Worm (Caenorhabditis elegans): Measurements from ENCODE around the gene ndub-5.
A peak's percentile ranks its signal among the peaks of the same experiment; 100 is the strongest.

Gene ndub-5

ce11 chrII:5717831-5718230, 26.7 kb upstream of the ndub-5 start, which contains the start of gene zipt-3:
Gene zipt-3, plus strand, starts transcription at chrII:5718131.
- TF ChIP-seq eyg-1 (tag; optimal IDR thresholded peaks at IDR 0.05) (no peak), nfya-1 (tag; optimal IDR thresholded peaks at IDR 0.05) (no peak), pag-3 (tag; optimal IDR thresholded peaks at IDR 0.05; ENCODE audit: borderline replicate concordance) (no peak), C08G9.2 (tag; optimal IDR thresholded peaks at IDR 0.05) (no peak), elt-4 (tag; optimal IDR thresholded peaks at IDR 0.05) (no peak), mec-3 (tag; optimal IDR thresholded peaks at IDR 0.05; ENCODE audit: borderline replicate concordance) (no peak), Y22D7AL.16 (tag; optimal IDR thresholded peaks at IDR 0.05) (no peak), elt-2 (tag; optimal IDR thresholded peaks at IDR 0.05) (no peak), hlh-13 (GFP tag; optimal IDR thresholded peaks at IDR 0.05) (no peak), T23F11.4 (GFP tag; optimal IDR thresholded peaks at IDR 0.05) (no peak), ceh-2 (tag; optimal IDR thresholded peaks at IDR 0.05) (no peak), hlh-30 (tag; optimal IDR thresholded peaks at IDR 0.05; ENCODE audit: insufficient read depth) (no peak), C38D4.7 (GFP tag; optimal IDR thresholded peaks at IDR 0.05) (no peak), F13H6.1 (tag; optimal IDR thresholded peaks at IDR 0.05) (no peak), pha-4 (tag; optimal IDR thresholded peaks at IDR 0.05) (no peak), odd-2 (tag; optimal IDR thresholded peaks at IDR 0.05) (no peak), unc-42 (tag; optimal IDR thresholded peaks at IDR 0.05) (no peak), ceh-34 (tag; optimal IDR thresholded peaks at IDR 0.05) (no peak), ztf-16 (tag; optimal IDR thresholded peaks at IDR 0.05) (no peak), che-1 (tag; optimal IDR thresholded peaks at IDR 0.05) (no peak)

DNA sequence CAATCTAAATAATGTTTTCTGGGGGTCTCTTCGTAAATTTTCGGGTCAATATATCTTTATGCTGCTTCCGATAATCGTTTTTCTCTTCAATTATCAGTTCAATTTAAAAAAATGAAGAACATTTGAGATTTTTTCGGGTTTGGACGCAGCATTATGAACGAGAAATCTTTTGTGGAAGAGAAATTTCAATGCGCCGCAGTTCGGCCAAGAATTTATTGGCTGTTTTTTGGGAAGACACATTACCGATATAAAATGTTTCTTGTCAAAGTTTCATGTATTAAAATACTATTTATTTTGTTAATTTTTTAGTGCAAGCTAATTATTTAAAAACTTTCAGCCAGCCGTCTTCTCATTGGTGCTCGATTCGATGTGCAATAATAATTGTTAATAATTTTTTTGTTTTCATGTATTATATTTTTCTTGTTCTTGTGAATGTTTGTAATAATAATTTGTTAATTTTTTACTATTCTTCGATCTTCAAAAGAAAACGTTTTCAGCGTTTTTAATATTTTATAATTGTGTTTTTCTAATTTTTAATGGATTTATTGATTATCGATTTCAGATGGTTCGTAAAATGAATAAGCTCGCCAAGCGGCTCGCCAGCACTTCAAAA, 24.7 kb upstream of the ndub-5 start, which contains the start of the genes C18A3.10 and C18A3.3:
TSS of gene C18A3.10 (minus strand) at position 101 of the 613 bp plus-strand sequence.
TSS of gene C18A3.3 (plus strand) at position 563 of the 613 bp plus-strand sequence.
- no peak for TF ChIP-seq pros-1 (tag; optimal IDR thresholded peaks at IDR 0.05)

DNA sequence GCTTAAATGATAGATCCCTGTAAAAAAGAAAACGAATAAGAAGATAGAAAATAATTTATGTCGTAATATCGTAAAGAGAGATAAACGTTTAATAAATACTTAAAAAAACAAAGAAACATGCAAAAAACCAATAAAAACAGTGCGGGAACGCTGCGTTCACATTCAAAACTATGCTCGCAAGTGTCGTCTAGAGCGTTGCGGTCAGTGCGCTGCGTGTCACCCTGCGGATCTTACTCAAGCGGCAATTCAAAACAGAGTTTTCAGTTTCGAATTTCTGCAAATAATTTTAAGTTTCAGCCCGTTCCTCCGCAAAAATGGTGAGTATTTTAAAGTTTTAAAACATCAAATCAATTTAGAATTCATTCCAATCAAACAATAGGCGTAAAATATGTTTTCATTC, 23.7 kb upstream of the ndub-5 start, which contains the start of the genes tiar-1 and lelo-4:
TSS of gene tiar-1 (minus strand) at position 17 of the 400 bp plus-strand sequence.
TSS of gene lelo-4 (plus strand) at position 118 of the 400 bp plus-strand sequence.
- TF ChIP-seq T23F11.4 (GFP tag; optimal IDR thresholded peaks at IDR 0.05) (no peak), ref-2 (tag; optimal IDR thresholded peaks at IDR 0.05) (no peak), lim-6 (tag; optimal IDR thresholded peaks at IDR 0.05) (no peak), unc-86 (tag; optimal IDR thresholded peaks at IDR 0.05) (no peak), fkh-6 (tag; optimal IDR thresholded peaks at IDR 0.05) (no peak), C08G9.2 (tag; optimal IDR thresholded peaks at IDR 0.05) (no peak), lin-11 (tag; optimal IDR thresholded peaks at IDR 0.05) (no peak), ama-1 (optimal IDR thresholded peaks at IDR 0.05) (no peak), hlh-6 (tag; optimal IDR thresholded peaks at IDR 0.05) (no peak), ceh-31 (tag; optimal IDR thresholded peaks at IDR 0.05) (peak; percentile 59), ceh-34 (tag; optimal IDR thresholded peaks at IDR 0.05) (peak; percentile 50), unc-55 (GFP tag; optimal IDR thresholded peaks at IDR 0.05) (peak; percentile 5), nfya-1 (tag; optimal IDR thresholded peaks at IDR 0.05) (peak; percentile 50), ceh-45 (GFP tag; IDR thresholded peaks at IDR 0.05) (no peak), ceh-2 (tag; optimal IDR thresholded peaks at IDR 0.05) (peak; percentile 2), tbx-2 (tag; optimal IDR thresholded peaks at IDR 0.05) (no peak), tbx-7 (tag; optimal IDR thresholded peaks at IDR 0.05) (no peak), ceh-22 (tag; optimal IDR thresholded peaks at IDR 0.05) (no peak), pqm-1 (tag; optimal IDR thresholded peaks at IDR 0.05) (no peak), elt-2 (tag; optimal IDR thresholded peaks at IDR 0.05) (peak; percentile 52), pax-1 (tag; optimal IDR thresholded peaks at IDR 0.05) (no peak)

DNA sequence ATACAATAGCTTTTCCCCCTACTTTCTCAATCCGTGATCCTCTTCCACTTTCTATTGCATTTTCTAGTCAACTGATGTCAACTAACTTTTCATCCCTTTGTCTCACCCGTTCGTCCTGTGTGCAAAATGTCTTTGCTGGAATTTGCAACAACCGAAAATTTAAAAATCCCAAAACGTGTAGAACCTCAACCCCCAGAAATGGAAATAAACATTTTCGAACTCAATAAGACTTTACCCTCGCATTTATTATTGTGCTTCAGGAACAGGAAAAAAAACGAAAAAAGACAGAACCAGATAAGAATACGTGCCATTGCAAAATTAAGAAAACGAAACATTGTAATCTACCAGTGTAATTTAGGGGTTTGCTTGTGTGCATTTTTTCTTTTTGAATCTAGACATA, 21.0 kb upstream of the ndub-5 start:
- TF ChIP-seq elt-2 (tag; optimal IDR thresholded peaks at IDR 0.05) = no peak
- no peak for TF ChIP-seq ceh-2 (tag; optimal IDR thresholded peaks at IDR 0.05)
- peak; percentile 80 for TF ChIP-seq ama-1 (optimal IDR thresholded peaks at IDR 0.05)
